Fruit fly (Drosophila melanogaster) whole organism, wandering third instar larva: ENCODE measurements around the gene Polr1B.

ENCODE experiments used
- Dfd ChIP-seq: fragments of >200 bp; optimal IDR thresholded peaks from 2 replicates; lab custom pipeline; 2017; ENCODE audit warnings: missing biosample characterization, missing genetic modification characterization
- Jra ChIP-seq: sonication (Bioruptor generic); optimal IDR thresholded peaks from 2 replicates; lab custom pipeline; 2016; ENCODE audit warnings: missing biosample characterization, missing genetic modification characterization
- usp ChIP-seq: fragments of >200 bp; optimal IDR thresholded peaks from 2 replicates; lab custom pipeline; 2017; ENCODE audit warnings: missing biosample characterization, missing genetic modification characterization

- no peak for TF ChIP-seq Dfd (GFP tag; lab: Kevin White, UChicago)
- no peak for TF ChIP-seq usp
- TF ChIP-seq Jra = no peak
Measured at dm6 chr2L:377780-378222, 26.3 kb upstream of the Polr1B start, which contains the start of gene al.
